Worm (Caenorhabditis elegans) whole organism, L1 larva: Measurements from ENCODE around the gene Y69A2AR.24.

Experiments
- C34B4.2 ChIP-seq: sonication (generic microtip); optimal IDR thresholded peaks from 2 replicates; lab custom pipeline; 2017; ENCODE audit warnings: mild to moderate bottlenecking, missing genetic modification characterization, missing compliant biosample characterization
- F16B12.6 ChIP-seq: fragments of 150-350 bp; optimal IDR thresholded peaks from 2 replicates; lab custom pipeline; 2014; ENCODE audit warnings: missing biosample characterization, missing genetic modification characterization
- Y116A8C.19 ChIP-seq: sonication (generic microtip); optimal IDR thresholded peaks from 2 replicates; lab custom pipeline; 2016; ENCODE audit warnings: missing compliant biosample characterization, missing genetic modification characterization, borderline replicate concordance
- aly-2 ChIP-seq: fragments of 150-350 bp; optimal IDR thresholded peaks from 2 replicates; lab custom pipeline; 2014; ENCODE audit warnings: missing biosample characterization, missing genetic modification characterization
- ama-1 ChIP-seq: fragments of 150-350 bp; optimal IDR thresholded peaks from 2 replicates; lab custom pipeline; 2014
- blmp-1 ChIP-seq: fragments of 150-350 bp; optimal IDR thresholded peaks from 2 replicates; lab custom pipeline; 2014; ENCODE audit warnings: missing biosample characterization, missing genetic modification characterization
- ceh-88 ChIP-seq: fragments of 200-800 bp; sonication (Bioruptor generic); IDR thresholded peaks from 2 replicates; pipeline ENCODE4 v1.3.6; 2022; ENCODE audit warnings: missing genetic modification characterization, missing compliant biosample characterization
- efl-1 ChIP-seq, 4 experiments: fragments of 150-350 bp; optimal IDR thresholded peaks in 3 of 4; peaks in 1 of 4; 1 replicate in 1 of 4; 2 replicates in 3 of 4; lab custom pipeline; 2014; ENCODE audit warnings: missing biosample characterization in 2 of 4, missing genetic modification characterization in 2 of 4, missing genetic modification reagents in 2 of 4
- egl-13 ChIP-seq: sonication (generic microtip); optimal IDR thresholded peaks from 2 replicates; lab custom pipeline; 2016; ENCODE audit warnings: missing genotype, missing genetic modification reagents, missing genetic modification characterization, missing compliant biosample characterization
- egl-27 ChIP-seq, 2 experiments: fragments of 150-350 bp in 1 of 2; sonication (generic microtip); optimal IDR thresholded peaks; 3 replicates each; lab custom pipeline; 2017 to 2018; ENCODE audit warnings: missing biosample characterization in 2 of 2, missing genetic modification characterization in 2 of 2, missing genetic modification reagents in 2 of 2
- elt-2 ChIP-seq: sonication (generic microtip); optimal IDR thresholded peaks from 2 replicates; lab custom pipeline; 2016; ENCODE audit warnings: missing genetic modification characterization, mild to moderate bottlenecking, inconsistent platforms, missing compliant biosample characterization, missing genetic modification reagents
- ets-5 ChIP-seq: fragments of 200-800 bp; sonication (Bioruptor generic); IDR thresholded peaks from 2 replicates; pipeline ENCODE4 v1.3.6; 2022; ENCODE audit warnings: missing genetic modification characterization, missing compliant biosample characterization
- hlh-17 ChIP-seq: fragments of 200-800 bp; sonication (Bioruptor generic); optimal IDR thresholded peaks from 2 replicates; lab custom pipeline; 2018; ENCODE audit warnings: missing genetic modification characterization, mild to moderate bottlenecking, missing compliant biosample characterization, moderate library complexity, borderline replicate concordance
- hlh-4 ChIP-seq: sonication (generic microtip); optimal IDR thresholded peaks from 2 replicates; lab custom pipeline; 2016; ENCODE audit warnings: mild to moderate bottlenecking, missing genetic modification characterization, missing compliant biosample characterization
- hpl-2 ChIP-seq: fragments of 150-350 bp; optimal IDR thresholded peaks from 2 replicates; lab custom pipeline; 2014; ENCODE audit warnings: missing biosample characterization, missing genetic modification reagents, missing genetic modification characterization
- irx-1 ChIP-seq: sonication (generic microtip); optimal IDR thresholded peaks from 2 replicates; lab custom pipeline; 2016; ENCODE audit warnings: missing genetic modification characterization, missing compliant biosample characterization
- isw-1 ChIP-seq: fragments of 200-800 bp; sonication (Bioruptor generic); IDR thresholded peaks from 2 replicates; pipeline ENCODE4 v1.3.6; 2022; ENCODE audit warnings: missing genetic modification characterization, missing compliant biosample characterization
- lin-13 ChIP-seq: fragments of 150-350 bp; optimal IDR thresholded peaks from 2 replicates; lab custom pipeline; 2014; ENCODE audit warnings: missing biosample characterization, missing genetic modification reagents, missing genetic modification characterization
- lin-14 ChIP-seq: fragments of 200-800 bp; sonication (Bioruptor generic); optimal IDR thresholded peaks from 2 replicates; lab custom pipeline; 2018; ENCODE audit warnings: mild to moderate bottlenecking, missing genetic modification characterization, moderate library complexity, missing compliant biosample characterization
- lin-35 ChIP-seq, 2 experiments: fragments of 150-350 bp; optimal IDR thresholded peaks; 2 replicates each; lab custom pipeline; 2014; ENCODE audit warnings: missing biosample characterization in 2 of 2, missing genetic modification characterization in 2 of 2, missing genetic modification reagents in 2 of 2
- lir-3 ChIP-seq: sonication (generic microtip); optimal IDR thresholded peaks from 2 replicates; lab custom pipeline; 2016; ENCODE audit warnings: mild to moderate bottlenecking, missing genetic modification characterization, moderate library complexity, missing compliant biosample characterization; ENCODE audit not compliant: poor library complexity
- lsy-2 ChIP-seq, 2 experiments: fragments of 150-350 bp; optimal IDR thresholded peaks; 2 replicates each; lab custom pipeline; 2014; ENCODE audit warnings: missing biosample characterization in 2 of 2, missing genetic modification characterization in 2 of 2
- mab-9 ChIP-seq: fragments of 200-800 bp; sonication (Bioruptor generic); IDR thresholded peaks from 2 replicates; pipeline ENCODE4 v1.3.6; 2022; ENCODE audit warnings: missing genetic modification reagents, missing genetic modification characterization, missing compliant biosample characterization
- mep-1 ChIP-seq: fragments of 150-350 bp; optimal IDR thresholded peaks from 2 replicates; lab custom pipeline; 2014; ENCODE audit warnings: missing biosample characterization, missing genetic modification characterization
- nhr-20 ChIP-seq: sonication (generic microtip); optimal IDR thresholded peaks from 2 replicates; lab custom pipeline; 2016; ENCODE audit warnings: mild to moderate bottlenecking, missing genetic modification characterization, missing compliant biosample characterization
- nhr-28 ChIP-seq: fragments of 150-350 bp; optimal IDR thresholded peaks from 2 replicates; lab custom pipeline; 2014; ENCODE audit warnings: missing biosample characterization, missing genetic modification characterization
- nhr-47 ChIP-seq: sonication (generic microtip); optimal IDR thresholded peaks from 2 replicates; lab custom pipeline; 2016; ENCODE audit warnings: mild to moderate bottlenecking, missing genetic modification characterization, moderate library complexity, missing compliant biosample characterization
- nhr-85 ChIP-seq: sonication (generic microtip); peaks from one replicate; lab custom pipeline; 2016; ENCODE audit warnings: missing genetic modification characterization, inconsistent platforms, missing compliant biosample characterization
- nhr-90 ChIP-seq: sonication (generic microtip); optimal IDR thresholded peaks from 2 replicates; lab custom pipeline; 2016; ENCODE audit warnings: mild to moderate bottlenecking, missing genetic modification characterization, missing compliant biosample characterization; ENCODE audit not compliant: poor library complexity
- pax-3 ChIP-seq: fragments of 200-800 bp; sonication (Bioruptor generic); optimal IDR thresholded peaks from 2 replicates; lab custom pipeline; 2018; ENCODE audit warnings: mild to moderate bottlenecking, missing genetic modification characterization, moderate library complexity, missing compliant biosample characterization
- skn-1 ChIP-seq: fragments of 150-350 bp; optimal IDR thresholded peaks from 2 replicates; lab custom pipeline; 2014; ENCODE audit warnings: missing biosample characterization, missing genetic modification characterization
- snpc-4 ChIP-seq: fragments of 150-350 bp; optimal IDR thresholded peaks from 2 replicates; lab custom pipeline; 2014; ENCODE audit warnings: missing biosample characterization, missing genetic modification characterization
- sox-4 ChIP-seq: sonication (generic microtip); optimal IDR thresholded peaks from 2 replicates; lab custom pipeline; 2016; ENCODE audit warnings: missing genetic modification characterization, missing compliant biosample characterization
- sup-37 ChIP-seq: fragments of 200-800 bp; sonication (Bioruptor generic); optimal IDR thresholded peaks from 2 replicates; lab custom pipeline; 2018; ENCODE audit warnings: mild to moderate bottlenecking, missing genetic modification characterization, missing compliant biosample characterization
- swsn-7 ChIP-seq: sonication (generic microtip); optimal IDR thresholded peaks from 2 replicates; lab custom pipeline; 2016; ENCODE audit warnings: missing genetic modification characterization, missing compliant biosample characterization
- tbx-2 ChIP-seq: sonication (generic microtip); optimal IDR thresholded peaks from 2 replicates; lab custom pipeline; 2016; ENCODE audit warnings: missing genetic modification characterization, missing compliant biosample characterization
- tlp-1 ChIP-seq: fragments of 150-350 bp; optimal IDR thresholded peaks from 2 replicates; lab custom pipeline; 2014; ENCODE audit warnings: missing biosample characterization, missing genetic modification characterization
- unc-130 ChIP-seq: fragments of 150-350 bp; optimal IDR thresholded peaks from 2 replicates; lab custom pipeline; 2017; ENCODE audit warnings: missing biosample characterization, missing genetic modification characterization, inconsistent platforms
- unc-62 ChIP-seq: fragments of 150-350 bp; optimal IDR thresholded peaks from 2 replicates; lab custom pipeline; 2014; ENCODE audit warnings: missing biosample characterization, missing genetic modification reagents, missing genetic modification characterization
- unc-86 ChIP-seq: sonication (generic microtip); optimal IDR thresholded peaks from 2 replicates; lab custom pipeline; 2016; ENCODE audit warnings: missing genetic modification characterization, missing compliant biosample characterization
- xbp-1 ChIP-seq: sonication (generic microtip); optimal IDR thresholded peaks from 2 replicates; lab custom pipeline; 2016; ENCODE audit warnings: missing genetic modification characterization, missing compliant biosample characterization
- zip-4 ChIP-seq: fragments of 200-800 bp; sonication (Bioruptor generic); optimal IDR thresholded peaks from 2 replicates; lab custom pipeline; 2018; ENCODE audit warnings: mild to moderate bottlenecking, missing genetic modification characterization, moderate library complexity, missing compliant biosample characterization
- ztf-4 ChIP-seq: fragments of 150-350 bp; optimal IDR thresholded peaks from 2 replicates; lab custom pipeline; 2014; ENCODE audit warnings: missing biosample characterization, missing genetic modification characterization

Gene Y69A2AR.24

DNA sequence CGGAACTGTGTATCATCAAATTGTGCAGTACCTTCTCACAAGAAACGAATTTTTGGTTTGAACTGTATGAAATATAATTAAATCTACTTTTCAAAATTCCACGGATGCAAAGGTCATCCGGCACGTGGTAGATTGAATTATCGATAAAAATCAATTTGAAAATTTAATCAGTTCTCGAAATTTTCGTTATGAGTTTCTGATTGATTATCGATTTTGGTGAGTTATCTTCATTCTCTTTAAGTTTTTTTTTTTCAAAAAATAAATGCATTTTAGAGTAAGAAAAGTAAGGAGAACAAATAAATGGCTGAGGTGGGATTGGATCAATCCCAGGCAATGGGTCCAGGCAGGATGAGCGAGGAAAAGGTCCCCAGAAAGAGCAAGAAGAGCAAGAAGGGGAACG, 33.5 kb upstream of the Y69A2AR.24 start, which contains the start of gene Y69A2AR.47:
Gene Y69A2AR.47, plus strand, starts transcription at position 301 of the 400 bp plus-strand sequence.
- TF ChIP-seq ets-5 (GFP tag; lab: Robert Waterston, UW) (no peak), ceh-88 (GFP tag; lab: Robert Waterston, UW) (no peak), egl-13 (tag; lab: Kevin White, UChicago) (no peak), lin-14 (GFP tag; lab: Kevin White, UChicago) (no peak), hlh-4 (tag; lab: Kevin White, UChicago) (no peak), zip-4 (no peak), tbx-2 (tag; lab: Kevin White, UChicago) (no peak), unc-86 (tag; lab: Kevin White, UChicago) (no peak), xbp-1 (tag; lab: Kevin White, UChicago) (no peak), lin-35 (GFP tag; optimal IDR thresholded peaks at IDR 0.05; lab: Kevin White, UChicago) (no peak), nhr-90 (no peak), elt-2 (tag; lab: Kevin White, UChicago) (no peak), nhr-20 (tag; lab: Kevin White, UChicago) (no peak)

DNA sequence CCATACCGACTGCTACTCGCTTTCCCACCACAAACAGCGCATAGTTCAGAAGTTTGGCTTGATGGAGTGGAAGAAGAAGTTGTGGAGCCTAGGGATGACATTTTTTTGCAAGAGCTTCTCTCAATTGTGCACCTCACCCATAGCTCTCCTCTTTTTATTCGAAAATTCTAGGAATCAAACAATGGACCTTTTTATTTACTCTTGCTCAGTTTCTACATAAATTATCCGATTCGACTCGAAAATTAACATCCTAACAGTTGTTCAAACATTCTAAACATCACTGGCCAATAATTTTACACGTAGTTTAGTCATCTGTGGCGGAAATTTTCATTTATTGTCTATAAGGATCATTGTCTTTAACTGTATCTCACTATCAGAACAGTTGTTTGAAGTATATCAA, 17.6 kb upstream of the Y69A2AR.24 start, which contains the start of gene nhr-242:
Gene nhr-242, minus strand, starts transcription at position 101 of the 400 bp plus-strand sequence.
- TF ChIP-seq tbx-2 (tag; lab: Kevin White, UChicago), result no peak

DNA sequence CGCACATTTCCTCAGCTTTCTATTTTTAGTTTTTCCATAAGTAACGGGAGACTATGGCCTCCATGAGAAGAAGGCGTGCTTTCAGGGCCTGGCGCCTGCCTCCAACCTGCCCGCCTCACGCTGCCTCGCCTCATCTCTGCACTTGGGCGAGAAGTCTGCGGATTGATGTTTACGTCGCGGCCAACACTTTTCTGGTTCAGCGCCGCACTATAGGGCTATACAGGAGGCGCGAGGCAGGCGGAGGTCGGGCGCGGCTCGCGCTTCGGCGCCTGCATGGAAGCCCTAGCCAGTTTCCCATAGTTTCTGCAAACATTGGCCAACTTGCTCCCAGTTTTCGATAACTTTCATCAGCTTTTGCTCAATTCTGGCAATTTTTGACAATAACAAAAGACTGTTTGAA, 9.3 kb upstream of the Y69A2AR.24 start:
- TF ChIP-seq unc-62 (GFP tag; lab: Kevin White, UChicago), result no peak
- TF ChIP-seq Y116A8C.19, result no peak
- no peak for TF ChIP-seq elt-2 (tag; lab: Kevin White, UChicago)
- TF ChIP-seq hlh-4 (tag; lab: Kevin White, UChicago), result no peak
- TF ChIP-seq blmp-1 (tag; lab: Kevin White, UChicago), result no peak
- TF ChIP-seq efl-1 (optimal IDR thresholded peaks at IDR 0.05; lab: Kevin White, UChicago), result no peak
- TF ChIP-seq efl-1 (GFP tag; optimal IDR thresholded peaks at IDR 0.05 in 1 of 2; lab: Kevin White, UChicago), result no peak
- no peak for TF ChIP-seq nhr-28 (tag; lab: Kevin White, UChicago)
- TF ChIP-seq mep-1 (tag; lab: Kevin White, UChicago), result no peak
- TF ChIP-seq aly-2 (tag; lab: Kevin White, UChicago), result no peak
- no peak for TF ChIP-seq C34B4.2 (tag; lab: Kevin White, UChicago)
- no peak for TF ChIP-seq nhr-85 (tag; lab: Kevin White, UChicago)
- TF ChIP-seq mab-9 (GFP tag; lab: Robert Waterston, UW), result no peak
- no peak for TF ChIP-seq skn-1 (tag; lab: Kevin White, UChicago)
- TF ChIP-seq lsy-2 (tag; optimal IDR thresholded peaks at IDR 0.05; lab: Kevin White, UChicago), result no peak
- TF ChIP-seq ama-1, result no peak
- TF ChIP-seq lin-35 (GFP tag; optimal IDR thresholded peaks at IDR 0.05; lab: Kevin White, UChicago), result no peak
- TF ChIP-seq lin-13 (GFP tag; lab: Kevin White, UChicago), result no peak
- no peak for TF ChIP-seq nhr-47 (tag; lab: Kevin White, UChicago)

DNA sequence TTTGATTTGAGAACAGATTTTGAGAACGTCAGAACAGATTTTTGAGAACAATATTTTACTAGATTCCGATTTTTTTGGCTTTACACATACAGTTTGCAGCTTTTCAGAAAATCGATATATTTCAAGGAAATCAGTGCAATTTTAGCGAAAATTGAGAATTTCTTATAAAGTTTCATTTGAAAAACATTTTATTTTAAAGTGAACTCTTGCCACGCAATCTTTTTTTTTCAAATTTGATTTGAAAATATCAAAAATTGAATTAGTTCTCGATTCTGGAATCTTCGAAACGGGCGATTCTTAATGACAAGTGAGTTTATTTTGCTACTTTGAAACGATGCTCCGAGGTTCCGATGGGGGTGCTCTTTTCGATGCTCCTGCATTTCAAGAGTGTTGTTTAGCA, 8.2 kb upstream of the Y69A2AR.24 start, which contains the start of gene Y69A2AR.51:
Gene Y69A2AR.51, plus strand, starts transcription at position 301 of the 400 bp plus-strand sequence.
- no peak for TF ChIP-seq tbx-2 (tag; lab: Kevin White, UChicago)
- no peak for TF ChIP-seq irx-1 (tag; lab: Kevin White, UChicago)
- no peak for TF ChIP-seq F16B12.6
- TF ChIP-seq hpl-2, result no peak
- no peak for TF ChIP-seq isw-1 (GFP tag; lab: Robert Waterston, UW)
- no peak for TF ChIP-seq hlh-17 (GFP tag; lab: Kevin White, UChicago)
- TF ChIP-seq swsn-7 (tag; lab: Kevin White, UChicago), result no peak
- no peak for TF ChIP-seq tlp-1
- no peak for TF ChIP-seq ztf-4
- TF ChIP-seq pax-3 (tag; lab: Kevin White, UChicago), result no peak
- TF ChIP-seq lir-3 (tag; lab: Kevin White, UChicago), result no peak
- no peak for TF ChIP-seq sox-4 (tag; lab: Kevin White, UChicago)
- TF ChIP-seq egl-27 (tag; optimal IDR thresholded peaks at IDR 0.05; lab: Kevin White, UChicago), result no peak
- no peak for TF ChIP-seq snpc-4 (tag; lab: Kevin White, UChicago)
- TF ChIP-seq sup-37 (GFP tag; lab: Kevin White, UChicago), result no peak
- TF ChIP-seq unc-130 (tag; lab: Kevin White, UChicago), result no peak
- no peak for TF ChIP-seq skn-1 (tag; lab: Kevin White, UChicago)
